Worm (Caenorhabditis elegans): ENCODE data around the gene srt-14.
"Not testable (repeated sequence)": the region's sequence is repeated elsewhere in the genome, so short reads cannot be mapped to it uniquely, and the experiment has no call there.

srt-14 gene

ce11 chrV:4268213-4268612 lies 11.8 kb upstream of the srt-14 start, which contains the start of gene srt-36:
TSS of gene srt-36 (minus strand) at chrV:4268313.
- TF ChIP-seq Y53G8AR.9 (GFP tag; conservative IDR thresholded peaks at IDR 0.05); hmg-1.2 (GFP tag; IDR thresholded peaks at IDR 0.05); rec-8 (tag; optimal IDR thresholded peaks at IDR 0.05): not testable (repeated sequence)

DNA sequence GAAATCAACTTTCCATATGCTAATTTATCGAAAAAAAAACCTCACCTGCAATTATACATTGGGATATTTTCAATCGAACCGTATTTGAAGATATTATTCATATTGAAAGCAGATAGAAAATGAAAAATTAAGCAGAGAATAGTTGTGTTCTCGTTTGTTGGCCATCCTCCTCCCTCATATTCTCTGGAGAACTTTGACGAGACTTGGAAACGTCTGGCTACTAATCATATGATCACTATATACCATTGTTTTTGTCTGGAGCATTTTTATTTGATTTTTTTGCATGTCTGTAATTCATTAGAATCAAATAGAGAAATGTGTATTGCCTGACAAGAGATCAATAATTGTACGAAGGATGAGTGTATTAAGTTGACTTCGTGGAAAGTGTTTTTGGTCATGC lies 8.1 kb upstream of the srt-14 start, which contains the start of gene srt-35:
Gene srt-35 (minus strand): TSS at position 101 of the 400 bp plus-strand sequence.
- no peak for TF ChIP-seq F49E8.2 (tag; optimal IDR thresholded peaks at IDR 0.05; ENCODE audit: insufficient read depth)
- TF ChIP-seq zim-3 (tag; optimal IDR thresholded peaks at IDR 0.05): no peak
- TF ChIP-seq aptf-2 (GFP tag; conservative IDR thresholded peaks at IDR 0.05): no peak
- TF ChIP-seq nhr-179 (tag; optimal IDR thresholded peaks at IDR 0.05): no peak
- no peak for TF ChIP-seq F52B5.7 (tag; optimal IDR thresholded peaks at IDR 0.05)
- TF ChIP-seq B0336.3 (GFP tag; IDR thresholded peaks at IDR 0.05): no peak
- TF ChIP-seq pha-4 (tag; optimal IDR thresholded peaks at IDR 0.05): no peak
- no peak for TF ChIP-seq lag-1 (GFP tag; IDR thresholded peaks at IDR 0.05)
- TF ChIP-seq madf-6 (GFP tag; IDR thresholded peaks at IDR 0.05): no peak
- no peak for TF ChIP-seq xnd-1 (tag; optimal IDR thresholded peaks at IDR 0.05)
- TF ChIP-seq K12H6.12 (tag; optimal IDR thresholded peaks at IDR 0.05): no peak
- no peak for TF ChIP-seq aptf-3 (GFP tag; IDR thresholded peaks at IDR 0.05)
- no peak for TF ChIP-seq ceh-58 (GFP tag; IDR thresholded peaks at IDR 0.05)
- no peak for TF ChIP-seq zfh-2 (GFP tag; conservative IDR thresholded peaks at IDR 0.05)
- no peak for TF ChIP-seq nhr-120 (GFP tag; IDR thresholded peaks at IDR 0.05)

DNA sequence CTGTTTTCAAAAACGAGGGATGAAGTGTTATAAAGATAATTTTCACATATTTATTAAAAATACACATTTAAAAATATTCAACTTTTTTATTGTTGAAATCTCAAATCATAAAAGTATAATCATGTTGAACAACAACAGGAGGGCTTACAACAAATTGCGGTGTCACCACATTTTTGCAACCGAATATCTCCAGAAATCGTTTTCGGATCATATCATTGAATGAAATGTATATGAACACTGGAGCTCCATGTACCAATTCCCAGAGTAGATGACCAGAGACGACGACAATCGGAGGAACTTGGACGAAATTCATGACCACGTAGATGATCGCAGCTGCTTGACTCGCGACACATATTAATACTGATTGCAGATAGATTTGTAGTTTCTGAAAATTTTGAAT lies 5.0 kb upstream of the srt-14 start:
- no peak for TF ChIP-seq sptf-2 (GFP tag; optimal IDR thresholded peaks at IDR 0.05)
- no peak for TF ChIP-seq ztf-28 (GFP tag; IDR thresholded peaks at IDR 0.05)
- no peak for TF ChIP-seq ceh-91 (GFP tag; IDR thresholded peaks at IDR 0.05)
- no peak for TF ChIP-seq mxl-1 (tag; optimal IDR thresholded peaks at IDR 0.05)
- TF ChIP-seq let-607 (tag; optimal IDR thresholded peaks at IDR 0.05): no peak
- TF ChIP-seq dpl-1 (GFP tag; optimal IDR thresholded peaks at IDR 0.05): no peak

- TF ChIP-seq aptf-3 (GFP tag; IDR thresholded peaks at IDR 0.05): no peak
- no peak for TF ChIP-seq sptf-2 (GFP tag; optimal IDR thresholded peaks at IDR 0.05)
- TF ChIP-seq ceh-58 (GFP tag; IDR thresholded peaks at IDR 0.05): no peak
- TF ChIP-seq nhr-120 (GFP tag; IDR thresholded peaks at IDR 0.05): no peak
- TF ChIP-seq bed-2 (GFP tag; IDR thresholded peaks at IDR 0.05): no peak
- TF ChIP-seq Y95B8A.8 (GFP tag; IDR thresholded peaks at IDR 0.05): no peak
- no peak for TF ChIP-seq mes-4 (tag; optimal IDR thresholded peaks at IDR 0.05)
- no peak for TF ChIP-seq dox-1 (GFP tag; IDR thresholded peaks at IDR 0.05)
- no peak for TF ChIP-seq ztf-25 (GFP tag; IDR thresholded peaks at IDR 0.05)
These were observed 3.7 kb upstream of the srt-14 start, which contains the start of gene srt-3 for ce11 chrV:4260090-4260489. TSS of gene srt-3 (minus strand) at chrV:4260190.

ce11 chrV:4250047-4250446 lies 6.3 kb downstream of the srt-14 start, which contains the start of gene srt-13:
TSS of gene srt-13 (minus strand) at chrV:4250147.
- TF ChIP-seq snpc-3.4 (tag; optimal IDR thresholded peaks at IDR 0.05) (no peak), ceh-79 (tag; optimal IDR thresholded peaks at IDR 0.05) (no peak), cebp-1 (GFP tag; IDR thresholded peaks at IDR 0.05) (no peak), cebp-1 (tag; optimal IDR thresholded peaks at IDR 0.05) (no peak), mxl-1 (tag; optimal IDR thresholded peaks at IDR 0.05) (no peak), F37B4.10 (GFP tag; IDR thresholded peaks at IDR 0.05) (no peak), nhr-80 (tag; optimal IDR thresholded peaks at IDR 0.05) (no peak), F22D6.2 (tag; optimal IDR thresholded peaks at IDR 0.05) (no peak), T07F8.4 (tag; optimal IDR thresholded peaks at IDR 0.05) (no peak), let-526 (GFP tag; IDR thresholded peaks at IDR 0.05) (no peak), ccch-3 (GFP tag; optimal IDR thresholded peaks at IDR 0.05) (no peak), lin-54 (GFP tag; optimal IDR thresholded peaks at IDR 0.05) (no peak)
